Worm (Caenorhabditis elegans) whole organism, L4/young adult: ENCODE data around the gene nlp-63.

Experiments
- W03F9.2 ChIP-seq: fragments of 150-350 bp; optimal IDR thresholded peaks from 2 replicates; lab custom pipeline; 2014; ENCODE audit warnings: missing biosample characterization, missing genetic modification characterization
- dao-5 ChIP-seq: sonication (generic microtip); optimal IDR thresholded peaks from 2 replicates; lab custom pipeline; 2016; ENCODE audit warnings: missing genotype, missing genetic modification characterization, moderate library complexity, missing compliant biosample characterization
- him-1 ChIP-seq: sonication (generic microtip); optimal IDR thresholded peaks from 2 replicates; lab custom pipeline; 2016; ENCODE audit warnings: missing genotype, missing genetic modification reagents, missing genetic modification characterization, missing compliant biosample characterization

Gene nlp-63

DNA sequence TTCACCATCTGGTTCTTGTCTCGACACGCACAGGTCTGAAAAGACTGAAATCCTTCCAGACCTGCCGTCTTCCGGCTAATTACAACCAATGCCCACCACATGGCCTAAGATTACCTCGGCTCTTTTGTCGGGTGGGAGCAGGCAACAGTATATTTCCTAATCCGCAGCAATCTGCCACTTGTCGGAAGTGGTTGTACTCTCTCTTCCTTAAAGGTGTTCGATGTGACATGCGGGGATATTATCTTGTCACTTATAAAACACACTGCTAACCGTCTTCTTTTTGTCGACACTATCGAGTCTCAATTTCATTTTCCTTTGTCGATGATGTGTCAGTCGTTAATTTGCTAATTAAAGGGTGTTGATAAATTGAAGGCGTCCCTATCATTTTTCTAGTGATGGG, 11.1 kb upstream of the nlp-63 start, which contains the start of gene F27E5.3:
F27E5.3 (minus strand) TSS at position 101 of the 400 bp plus-strand sequence.
- TF ChIP-seq him-1 (tag; lab: Kevin White, UChicago), result no peak

DNA sequence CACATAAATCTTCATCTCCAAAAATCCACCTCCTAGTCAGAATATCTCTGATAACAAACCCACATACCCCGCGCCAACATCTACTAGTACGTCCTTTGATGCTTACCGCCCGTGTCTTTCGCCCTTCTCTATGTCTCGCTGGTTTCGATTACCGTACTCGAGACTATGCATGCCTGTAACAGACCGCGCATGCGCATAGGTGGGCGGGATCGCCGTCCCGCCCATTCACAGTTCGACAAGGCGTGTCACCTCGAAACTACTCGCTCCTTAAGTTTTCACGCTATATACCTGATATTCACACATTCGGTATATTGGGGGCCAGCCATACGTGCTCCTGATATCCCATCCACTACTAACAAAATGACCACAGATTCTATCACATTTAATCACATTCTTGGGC, 8.7 kb upstream of the nlp-63 start, which contains the start of gene pax-3:
pax-3 (plus strand) TSS at position 83 of the 400 bp plus-strand sequence.
- no peak for TF ChIP-seq W03F9.2 (tag; lab: Kevin White, UChicago)
- TF ChIP-seq him-1 (tag; lab: Kevin White, UChicago), result no peak
- no peak for TF ChIP-seq dao-5 (tag; lab: Kevin White, UChicago)

DNA sequence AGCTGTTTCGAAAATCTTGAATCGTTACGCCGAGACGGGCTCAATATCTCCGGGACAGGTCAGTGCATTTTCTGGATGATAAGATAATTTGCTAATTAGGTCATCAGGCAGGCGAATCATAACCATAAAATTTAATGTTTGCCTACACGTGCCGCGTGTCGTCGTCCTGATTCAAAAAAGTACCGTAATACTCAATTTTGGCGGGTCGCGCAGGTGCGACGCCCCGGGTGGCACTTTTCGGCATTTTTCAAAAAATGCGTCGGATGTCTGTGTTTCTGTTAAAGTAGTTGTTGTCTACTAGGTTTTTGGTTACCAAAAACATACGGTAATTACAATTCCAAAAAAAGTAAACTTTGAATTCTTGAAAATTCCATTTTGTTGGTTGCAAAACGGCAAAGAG, 7.7 kb upstream of the nlp-63 start:
- TF ChIP-seq dao-5 (tag; lab: Kevin White, UChicago) (no peak), W03F9.2 (tag; lab: Kevin White, UChicago) (no peak), him-1 (tag; lab: Kevin White, UChicago) (no peak)

DNA sequence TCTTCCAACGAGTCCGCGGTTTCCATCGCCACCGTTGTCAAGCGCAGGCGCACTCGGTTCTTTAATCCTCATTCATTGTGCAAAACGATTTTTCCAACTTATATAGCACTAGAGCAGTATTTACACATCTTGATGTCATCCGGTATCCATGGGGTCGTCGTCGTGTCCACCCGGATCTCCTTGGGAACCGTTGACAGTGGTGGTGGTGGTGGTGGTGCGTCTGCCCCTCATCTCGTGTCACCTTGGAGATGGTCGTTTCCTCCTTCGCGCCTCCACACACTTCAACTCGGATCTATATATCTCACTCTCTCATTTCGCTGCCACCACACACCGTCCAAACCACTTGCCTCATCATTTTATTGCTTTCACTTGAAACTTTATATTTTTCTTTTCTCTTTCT, 7.6 kb downstream of the nlp-63 start:
- TF ChIP-seq W03F9.2 (tag; lab: Kevin White, UChicago) (no peak), him-1 (tag; lab: Kevin White, UChicago) (no peak), dao-5 (tag; lab: Kevin White, UChicago) (no peak)

DNA sequence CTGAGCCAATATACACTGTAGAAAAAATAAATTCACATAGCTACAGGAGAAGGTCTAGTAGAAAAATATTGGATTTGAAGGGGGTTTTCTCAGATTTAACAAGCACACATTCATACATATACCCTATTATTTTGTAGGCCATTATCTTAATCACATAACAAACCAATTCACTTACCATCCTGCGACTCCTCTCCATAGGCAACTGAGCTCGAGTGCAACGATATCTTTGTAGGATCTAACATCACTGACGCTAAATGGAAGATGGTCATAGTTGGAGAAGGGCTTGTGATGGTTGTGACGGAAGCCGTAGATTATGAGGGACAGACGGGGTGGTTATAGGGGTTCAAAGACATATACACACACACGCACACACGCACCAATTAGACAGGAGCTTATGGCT, 8.9 kb downstream of the nlp-63 start:
- TF ChIP-seq dao-5 (tag; lab: Kevin White, UChicago) (no peak), W03F9.2 (tag; lab: Kevin White, UChicago) (no peak), him-1 (tag; lab: Kevin White, UChicago) (no peak)

DNA sequence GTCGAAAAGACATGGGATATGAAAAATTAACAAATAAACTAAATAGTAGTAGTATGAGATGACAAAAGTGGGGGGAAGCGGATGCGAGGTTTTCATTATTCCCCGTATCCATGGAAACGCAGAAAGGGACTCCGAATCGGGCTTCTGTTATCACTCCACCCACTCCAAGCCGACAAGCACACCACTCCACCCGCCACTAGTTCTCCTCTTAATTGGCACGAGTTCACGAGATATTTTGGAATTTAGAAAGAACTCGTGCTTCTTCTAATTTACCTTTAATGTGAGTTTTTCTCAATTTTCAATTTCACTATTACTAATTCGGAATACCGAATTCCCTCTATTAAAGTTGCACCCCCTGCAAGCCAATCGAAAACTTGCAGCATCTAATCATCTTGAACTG, 11.2 kb downstream of the nlp-63 start:
- TF ChIP-seq W03F9.2 (tag; lab: Kevin White, UChicago) (no peak), him-1 (tag; lab: Kevin White, UChicago) (no peak), dao-5 (tag; lab: Kevin White, UChicago) (no peak)

DNA sequence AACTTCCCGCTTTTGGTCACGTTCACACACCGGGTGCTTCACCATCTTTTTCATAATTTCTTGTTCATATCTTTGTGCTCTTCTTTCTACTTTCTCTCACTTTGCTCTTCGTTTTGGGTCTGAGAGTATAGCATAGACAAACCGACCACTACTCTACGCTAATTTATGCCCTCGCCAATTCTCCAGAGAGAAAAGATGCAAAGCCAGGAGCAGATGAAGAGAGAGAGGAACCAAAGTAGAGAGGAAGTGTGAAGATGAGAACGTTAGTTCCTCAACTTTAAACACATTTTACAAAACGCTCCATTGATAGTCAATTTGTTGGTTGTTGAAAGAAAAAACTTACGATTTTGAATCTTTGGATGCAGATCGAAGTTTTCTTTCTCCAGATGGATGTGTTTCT, 12.5 kb downstream of the nlp-63 start:
- TF ChIP-seq him-1 (tag; lab: Kevin White, UChicago) (no peak), dao-5 (tag; lab: Kevin White, UChicago) (no peak), W03F9.2 (tag; lab: Kevin White, UChicago) (no peak)

DNA sequence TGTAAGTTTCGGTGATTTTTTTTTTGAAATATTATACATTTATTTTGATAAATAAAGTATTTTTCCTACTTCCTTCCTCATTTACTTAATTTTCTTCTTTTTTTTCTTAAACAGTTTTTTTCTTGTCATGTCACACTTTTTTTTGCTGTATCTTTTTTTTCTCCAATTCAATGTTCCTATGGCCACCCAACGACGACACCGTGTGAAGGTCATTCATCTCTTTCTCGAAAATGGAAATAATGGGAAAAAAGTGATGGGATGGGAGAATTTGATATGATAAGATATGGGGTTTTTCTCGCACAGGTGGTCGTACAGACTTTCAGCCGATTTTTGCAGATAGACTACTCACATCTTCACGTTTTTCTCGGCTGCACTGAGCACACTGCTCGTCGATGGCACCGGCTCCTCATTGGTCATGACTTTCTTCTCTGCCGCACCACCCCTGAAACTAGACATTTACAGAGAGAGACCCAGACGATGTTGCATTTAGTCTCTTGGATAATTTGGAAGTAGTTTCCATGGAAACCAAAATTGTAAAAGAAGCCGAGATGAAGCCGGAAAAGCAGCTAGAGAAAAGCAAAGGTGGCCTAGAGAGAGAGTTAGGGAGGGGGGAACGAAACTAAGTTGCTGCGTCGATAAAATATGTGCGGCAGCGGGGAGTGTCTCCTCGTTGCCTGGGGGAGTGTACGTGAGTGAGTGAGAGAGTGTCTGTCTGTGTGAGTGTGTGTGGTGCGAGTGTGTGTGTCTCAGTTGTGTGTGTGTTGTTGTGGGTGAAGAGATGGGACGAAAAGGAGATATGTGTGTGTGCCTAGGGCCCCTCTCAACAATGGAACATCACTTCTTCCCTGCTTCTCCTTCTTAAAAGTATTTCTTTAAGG, 13.9 kb downstream of the nlp-63 start, which contains the start of gene daf-19:
daf-19 (minus strand) TSS at position 442 of the 878 bp plus-strand sequence.
- peak; percentile 35 for TF ChIP-seq him-1 (tag; lab: Kevin White, UChicago)
- TF ChIP-seq W03F9.2 (tag; lab: Kevin White, UChicago), result no peak
- no peak for TF ChIP-seq dao-5 (tag; lab: Kevin White, UChicago)

DNA sequence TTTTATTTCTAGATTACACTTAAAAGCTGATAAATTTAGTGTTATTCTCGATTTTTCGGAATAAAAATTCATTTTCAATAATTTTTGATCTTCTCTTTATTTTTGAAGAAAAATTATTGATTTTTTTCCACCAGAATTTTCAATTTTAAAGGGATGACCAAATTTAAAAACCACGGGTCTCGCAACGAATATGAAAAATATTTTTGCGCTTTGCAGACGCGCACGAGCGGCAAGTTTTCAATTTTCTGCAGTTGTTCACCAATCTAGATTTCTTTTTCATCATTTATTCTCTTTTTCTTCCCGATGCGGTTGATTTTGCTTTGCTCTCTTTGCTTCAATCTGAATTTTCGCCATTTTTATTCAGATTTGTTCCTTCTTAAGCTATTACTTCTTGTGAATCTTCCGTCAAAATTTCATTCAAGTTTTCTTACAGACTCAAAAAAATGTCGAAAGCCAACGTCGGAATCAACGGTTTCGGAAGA, 15.7 kb downstream of the nlp-63 start, which contains the start of gene gpd-4:
gpd-4 (plus strand) TSS at position 432 of the 482 bp plus-strand sequence.
- TF ChIP-seq him-1 (tag; lab: Kevin White, UChicago), result no peak
- TF ChIP-seq dao-5 (tag; lab: Kevin White, UChicago), result no peak
- TF ChIP-seq W03F9.2 (tag; lab: Kevin White, UChicago), result no peak

DNA sequence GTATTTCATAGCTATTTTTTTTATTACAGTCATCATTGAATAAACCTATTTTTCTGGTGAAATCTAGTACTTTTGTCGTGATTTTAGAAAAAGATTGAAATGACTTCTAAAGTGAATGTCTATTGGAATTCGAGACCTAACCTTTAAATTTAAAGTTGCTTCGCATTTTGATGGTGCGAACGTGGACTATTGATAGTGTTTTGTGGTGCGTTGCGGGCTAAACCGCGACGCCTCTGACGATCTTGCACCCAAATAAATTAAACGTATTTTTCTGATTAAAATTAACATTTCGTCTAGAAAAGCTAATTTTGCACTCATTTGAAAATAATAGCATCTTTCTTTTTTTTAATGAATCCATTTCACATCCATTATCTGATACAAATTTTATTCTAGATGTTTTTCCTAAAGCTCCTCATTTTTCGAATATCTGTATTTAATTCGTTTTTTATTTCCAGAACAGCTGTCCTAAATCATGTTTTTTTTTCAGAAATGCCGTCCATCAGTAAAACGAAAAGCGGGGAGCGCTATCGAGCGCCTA, 17.3 kb downstream of the nlp-63 start, which contains the start of gene wbp-11:
wbp-11 (plus strand) TSS at position 488 of the 538 bp plus-strand sequence.
- no peak for TF ChIP-seq dao-5 (tag; lab: Kevin White, UChicago)
- no peak for TF ChIP-seq W03F9.2 (tag; lab: Kevin White, UChicago)
- no peak for TF ChIP-seq him-1 (tag; lab: Kevin White, UChicago)

DNA sequence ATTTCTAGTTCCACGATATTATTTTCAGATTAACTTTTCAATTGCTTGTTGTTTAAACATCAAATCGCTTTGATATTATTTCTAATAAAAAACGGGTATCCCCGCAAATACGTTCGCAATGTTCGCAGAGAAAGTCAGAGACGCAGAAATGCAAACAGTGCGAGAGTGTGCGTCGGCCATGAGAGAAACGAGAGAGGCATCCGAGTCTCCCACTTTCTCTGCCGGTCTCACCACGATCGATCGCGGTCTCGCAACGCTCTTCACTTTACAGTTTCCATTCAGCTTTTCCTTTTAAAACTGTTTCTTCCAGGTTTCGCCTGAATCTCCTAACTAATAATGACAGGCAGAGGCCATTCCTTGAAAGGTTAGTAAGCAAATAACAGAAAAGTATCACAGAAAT, 19.1 kb downstream of the nlp-63 start, which contains the start of gene F33H1.4:
F33H1.4 (plus strand) TSS at position 311 of the 400 bp plus-strand sequence.
- TF ChIP-seq W03F9.2 (tag; lab: Kevin White, UChicago) (no peak), him-1 (tag; lab: Kevin White, UChicago) (peak; percentile 22)

DNA sequence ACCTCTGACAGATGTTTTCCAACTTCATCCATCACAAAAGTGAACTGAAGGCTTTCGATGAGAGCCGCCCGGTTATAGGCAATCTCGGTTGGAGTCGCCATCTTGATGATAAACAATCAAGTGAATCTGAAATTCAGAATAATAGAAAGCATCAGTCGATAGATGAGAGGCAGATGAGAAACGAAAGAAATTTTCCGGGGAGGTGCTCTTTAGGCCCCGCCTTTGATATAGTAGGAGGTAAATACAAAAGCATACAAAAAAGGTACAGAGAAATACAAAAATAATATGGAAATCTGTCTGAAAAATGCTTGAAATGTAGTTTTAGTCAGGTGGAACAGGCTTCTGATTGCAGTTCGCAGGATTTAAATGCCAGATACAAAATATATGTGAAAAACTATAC, 27.4 kb downstream of the nlp-63 start, which contains the start of gene srd-1:
srd-1 (minus strand) TSS at position 101 of the 400 bp plus-strand sequence.
- no peak for TF ChIP-seq dao-5 (tag; lab: Kevin White, UChicago)
- TF ChIP-seq him-1 (tag; lab: Kevin White, UChicago), result no peak
- no peak for TF ChIP-seq W03F9.2 (tag; lab: Kevin White, UChicago)

DNA sequence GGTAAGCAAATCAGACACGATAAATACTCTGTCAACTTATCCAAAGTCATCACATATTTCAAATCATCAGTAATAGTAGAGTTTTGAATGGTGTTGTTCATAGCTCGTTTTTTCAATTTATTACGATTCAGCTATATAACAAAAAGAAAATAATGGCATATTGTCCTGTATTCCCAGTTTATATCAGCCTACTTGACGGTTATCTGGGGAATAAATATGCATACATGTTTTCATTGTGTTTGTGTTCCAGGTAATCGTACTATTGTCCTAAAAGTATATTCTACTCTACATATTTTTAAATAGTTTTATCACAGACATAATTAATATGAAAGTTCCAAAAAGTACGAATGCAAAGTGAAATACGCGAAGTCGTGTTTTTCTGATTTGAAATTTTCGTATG, 32.6 kb downstream of the nlp-63 start, which contains the start of gene srd-2:
srd-2 (minus strand) TSS at position 101 of the 400 bp plus-strand sequence.
- no peak for TF ChIP-seq him-1 (tag; lab: Kevin White, UChicago)
- TF ChIP-seq W03F9.2 (tag; lab: Kevin White, UChicago), result no peak
- TF ChIP-seq dao-5 (tag; lab: Kevin White, UChicago), result no peak
